Fruit fly (Drosophila melanogaster): ENCODE results near the gene CG6324.

CG6324 gene

dm6 chrX:15465410-15465809 is 10.5 kb upstream of the CG6324 start (continued):
- no peak for TF ChIP-seq Sox100B (GFP tag; optimal IDR thresholded peaks at IDR 0.05)
- TF ChIP-seq dati (GFP tag; IDR thresholded peaks at IDR 0.05): no peak
- no peak for TF ChIP-seq CG14441 (GFP tag; IDR thresholded peaks at IDR 0.05)
- peak; percentile 68 for TF ChIP-seq kni (GFP tag; optimal IDR thresholded peaks at IDR 0.05)
- TF ChIP-seq CG10209 (GFP tag; optimal IDR thresholded peaks at IDR 0.05): no peak
- TF ChIP-seq bab2 (GFP tag; optimal IDR thresholded peaks at IDR 0.05): no peak
- TF ChIP-seq amos (GFP tag; IDR thresholded peaks at IDR 0.05; ENCODE audit: partially characterized antibody): peak; percentile 24; the same call in 1 of the 2 replicates
- TF ChIP-seq C15 (GFP tag; IDR thresholded peaks at IDR 0.05): no peak
- no peak for TF ChIP-seq Atf-2 (GFP tag; optimal IDR thresholded peaks at IDR 0.05)
- no peak for TF ChIP-seq CHES-1-like (GFP tag; optimal IDR thresholded peaks at IDR 0.05)
- no peak for TF ChIP-seq ranshi (GFP tag; IDR thresholded peaks at IDR 0.05)
- TF ChIP-seq Jarid2 (GFP tag; optimal IDR thresholded peaks at IDR 0.05): no peak
- TF ChIP-seq Xbp1 (GFP tag; optimal IDR thresholded peaks at IDR 0.05): no peak
- no peak for TF ChIP-seq tll (GFP tag; optimal IDR thresholded peaks at IDR 0.05)
- no peak for TF ChIP-seq CG9876 (GFP tag; optimal IDR thresholded peaks at IDR 0.05)
- TF ChIP-seq hbn (GFP tag; IDR thresholded peaks at IDR 0.05; ENCODE audit: partially characterized antibody): no peak
- no peak for TF ChIP-seq rib (GFP tag; IDR thresholded peaks at IDR 0.05)
- no peak for TF ChIP-seq chm (GFP tag; IDR thresholded peaks at IDR 0.05)
- TF ChIP-seq ssp (GFP tag; IDR thresholded peaks at IDR 0.05): no peak
- no peak for TF ChIP-seq corto (GFP tag; optimal IDR thresholded peaks at IDR 0.05)
- no peak for TF ChIP-seq abd-A (tag; optimal IDR thresholded peaks at IDR 0.05)
- TF ChIP-seq lilli (GFP tag; optimal IDR thresholded peaks at IDR 0.05): no peak
- no peak for TF ChIP-seq cato (GFP tag; optimal IDR thresholded peaks at IDR 0.05; ENCODE audit: borderline replicate concordance)
- no peak for TF ChIP-seq sens-2 (GFP tag; IDR thresholded peaks at IDR 0.05)
- TF ChIP-seq pfk (GFP tag; optimal IDR thresholded peaks at IDR 0.05): no peak
- TF ChIP-seq Ssrp (tag; optimal IDR thresholded peaks at IDR 0.05): no peak
- no peak for TF ChIP-seq CG6175 (GFP tag; IDR thresholded peaks at IDR 0.05)
- TF ChIP-seq CG4617 (GFP tag; optimal IDR thresholded peaks at IDR 0.05; ENCODE audit: borderline replicate concordance): no peak
- TF ChIP-seq CG6254 (GFP tag; optimal IDR thresholded peaks at IDR 0.05): no peak

dm6 chrX:15467402-15467941 is 8.4 kb upstream of the CG6324 start, which contains the start of the genes CG15642 and CG15641:
CG15642 (minus strand) TSS chrX:15467757.
CG15641 (plus strand) TSS chrX:15467891.
- no peak for TF ChIP-seq danr (GFP tag; IDR thresholded peaks at IDR 0.05)
- no peak for TF ChIP-seq CG6765 (GFP tag; optimal IDR thresholded peaks at IDR 0.05)
- TF ChIP-seq CG32532 (GFP tag; IDR thresholded peaks at IDR 0.05): no peak
- peak in 1 of 2 experiments; percentile 68 for TF ChIP-seq crp (GFP tag; optimal IDR thresholded peaks at IDR 0.05)
- TF ChIP-seq Med (GFP tag): peak; percentile 4
- TF ChIP-seq CTCF (GFP tag; optimal IDR thresholded peaks at IDR 0.05): no peak
- TF ChIP-seq nmo (GFP tag; optimal IDR thresholded peaks at IDR 0.05): no peak
- TF ChIP-seq ato (GFP tag; IDR thresholded peaks at IDR 0.05; ENCODE audit: partially characterized antibody): no peak
- peak; percentile 95 for TF ChIP-seq CG18011 (GFP tag; optimal IDR thresholded peaks at IDR 0.05)
- 0 out of 2 replicates have a peak, but pooled peaks have one; percentile 28 for TF ChIP-seq MBD-R2 (GFP tag; IDR thresholded peaks at IDR 0.05)
- no peak for TF ChIP-seq croc (GFP tag; conservative IDR thresholded peaks at IDR 0.05)
- TF ChIP-seq pzg (GFP tag; optimal IDR thresholded peaks at IDR 0.05): peak; percentile 14
- no peak for TF ChIP-seq Opbp (GFP tag; IDR thresholded peaks at IDR 0.05; ENCODE audit: partially characterized antibody)
- TF ChIP-seq Dref (GFP tag; IDR thresholded peaks at IDR 0.05): peak; percentile 46
- peak; percentile 69 for TF ChIP-seq Rfx (GFP tag; IDR thresholded peaks at IDR 0.05)
- TF ChIP-seq insv (GFP tag; optimal IDR thresholded peaks at IDR 0.05): peak in 1 of 2 experiments; percentile 24
- TF ChIP-seq Gsc (GFP tag; IDR thresholded peaks at IDR 0.05): no peak
- TF ChIP-seq Ets97D (GFP tag; optimal IDR thresholded peaks at IDR 0.05): no peak
- TF ChIP-seq cg (GFP tag; optimal IDR thresholded peaks at IDR 0.05): no peak
- no peak for TF ChIP-seq CG7928 (GFP tag; optimal IDR thresholded peaks at IDR 0.05)
